Worm (Caenorhabditis elegans): ENCODE data around the gene pxn-1.

The pxn-1 gene

ce11 chrV:8494260-8494939, at the start of gene pxn-1:
Gene pxn-1 (plus strand): TSS chrV:8494889.
- TF ChIP-seq ztf-28 (GFP tag; IDR thresholded peaks at IDR 0.05) (no peak), hmg-20 (GFP tag; IDR thresholded peaks at IDR 0.05) (no peak), ccch-3 (GFP tag; optimal IDR thresholded peaks at IDR 0.05) (no peak), xnd-1 (tag; optimal IDR thresholded peaks at IDR 0.05) (no peak), hsf-1 (GFP tag; IDR thresholded peaks at IDR 0.05) (no peak), madf-10 (tag; optimal IDR thresholded peaks at IDR 0.05) (no peak), repo-1 (tag; optimal IDR thresholded peaks at IDR 0.05) (no peak), mcd-1 (GFP tag; IDR thresholded peaks at IDR 0.05) (no peak)

- TF ChIP-seq K11D2.4 (GFP tag; IDR thresholded peaks at IDR 0.05): no peak
- peak; percentile 65 for TF ChIP-seq nhr-80 (tag; optimal IDR thresholded peaks at IDR 0.05)
Observed at ce11 chrV:8445636-8446035, 49.1 kb upstream of the pxn-1 start.

ce11 chrV:8447928-8448327, 46.8 kb upstream of the pxn-1 start, which contains the start of gene T23B12.5:
Gene T23B12.5 (minus strand): TSS chrV:8448028.
- TF ChIP-seq dpl-1 (GFP tag; optimal IDR thresholded peaks at IDR 0.05): no peak
- TF ChIP-seq ceh-91 (GFP tag; IDR thresholded peaks at IDR 0.05): no peak
- no peak for TF ChIP-seq F55B11.4 (tag; optimal IDR thresholded peaks at IDR 0.05; ENCODE audit: borderline replicate concordance, insufficient read depth)
- no peak for TF ChIP-seq ztf-3 (GFP tag; optimal IDR thresholded peaks at IDR 0.05)
- no peak for TF ChIP-seq C17E4.6 (GFP tag; IDR thresholded peaks at IDR 0.05)
- TF ChIP-seq zim-3 (tag; optimal IDR thresholded peaks at IDR 0.05): no peak
- no peak for TF ChIP-seq F23B12.7 (tag; optimal IDR thresholded peaks at IDR 0.05; ENCODE audit: insufficient read depth)
- TF ChIP-seq gei-17 (GFP tag; optimal IDR thresholded peaks at IDR 0.05): no peak

ce11 chrV:8449241-8449640, 45.4 kb upstream of the pxn-1 start:
- no peak for TF ChIP-seq let-526 (GFP tag; IDR thresholded peaks at IDR 0.05)
- peak; percentile 46 for TF ChIP-seq lin-40 (tag; optimal IDR thresholded peaks at IDR 0.05)
- no peak for TF ChIP-seq snpc-4 (GFP tag; optimal IDR thresholded peaks at IDR 0.05)
- peak in 1 of 4 experiments; percentile 38 for TF ChIP-seq snpc-4 (tag; optimal IDR thresholded peaks at IDR 0.05)

- TF ChIP-seq hmg-1.2 (GFP tag; IDR thresholded peaks at IDR 0.05): peak; percentile 53; the same call in 1 of the 2 replicates
- TF ChIP-seq T26A5.8 (tag; optimal IDR thresholded peaks at IDR 0.05): no peak
- TF ChIP-seq ztf-3 (GFP tag; optimal IDR thresholded peaks at IDR 0.05): no peak
- TF ChIP-seq sdz-38 (tag; optimal IDR thresholded peaks at IDR 0.05): no peak
- no peak for TF ChIP-seq chd-7 (tag; optimal IDR thresholded peaks at IDR 0.05)
- TF ChIP-seq lin-40 (tag; optimal IDR thresholded peaks at IDR 0.05): no peak
- TF ChIP-seq mcd-1 (GFP tag; IDR thresholded peaks at IDR 0.05): no peak
Observed at ce11 chrV:8450690-8451089, 44.0 kb upstream of the pxn-1 start.

- TF ChIP-seq lag-1 (GFP tag; IDR thresholded peaks at IDR 0.05): no peak
- TF ChIP-seq lsy-27 (tag; optimal IDR thresholded peaks at IDR 0.05; ENCODE audit: borderline replicate concordance, insufficient read depth): no peak
- TF ChIP-seq die-1 (tag; optimal IDR thresholded peaks at IDR 0.05): no peak
Observed at ce11 chrV:8454995-8455446, 39.7 kb upstream of the pxn-1 start, which contains the start of gene T23B12.11. Gene T23B12.11 (plus strand): TSS chrV:8455396.
